Worm (Caenorhabditis elegans) whole organism, young adult: Measurements from ENCODE around the gene dpf-4.

Experiments used
- F55B11.4 ChIP-seq: sonication (generic microtip); optimal IDR thresholded peaks from 2 replicates; lab custom pipeline; 2016; ENCODE audit warnings: missing compliant biosample characterization, missing genetic modification characterization, borderline replicate concordance; ENCODE audit not compliant: insufficient read depth
- F57C9.4 ChIP-seq: sonication (generic microtip); optimal IDR thresholded peaks from 2 replicates; lab custom pipeline; 2017; ENCODE audit warnings: mild to moderate bottlenecking, missing genetic modification characterization, missing compliant biosample characterization
- chd-7 ChIP-seq: sonication (generic microtip); optimal IDR thresholded peaks from 2 replicates; lab custom pipeline; 2016; ENCODE audit warnings: mild to moderate bottlenecking, missing genetic modification characterization, moderate library complexity, missing compliant biosample characterization
- dpl-1 ChIP-seq: fragments of 150-350 bp; optimal IDR thresholded peaks from 2 replicates; lab custom pipeline; 2014; ENCODE audit warnings: missing biosample characterization, missing genetic modification reagents, missing genetic modification characterization
- lir-1 ChIP-seq: fragments of 200-800 bp; sonication (Bioruptor generic); conservative IDR thresholded peaks from 2 replicates; pipeline ENCODE4 v1.3.6; 2022; ENCODE audit warnings: missing genetic modification reagents, missing genetic modification characterization, missing compliant biosample characterization
- nfya-1 ChIP-seq: sonication (generic microtip); optimal IDR thresholded peaks from 2 replicates; lab custom pipeline; 2017; ENCODE audit warnings: antibody characterized with exemption, missing compliant biosample characterization, missing genetic modification characterization, borderline replicate concordance; ENCODE audit not compliant: insufficient read depth
- unc-130 ChIP-seq: sonication (generic microtip); optimal IDR thresholded peaks from 2 replicates; lab custom pipeline; 2016; ENCODE audit warnings: missing genetic modification reagents, missing genetic modification characterization, missing compliant biosample characterization
- unc-62 ChIP-seq: fragments of 150-350 bp; optimal IDR thresholded peaks from 2 replicates; lab custom pipeline; 2014; ENCODE audit warnings: missing biosample characterization, missing genetic modification reagents, missing genetic modification characterization

DNA sequence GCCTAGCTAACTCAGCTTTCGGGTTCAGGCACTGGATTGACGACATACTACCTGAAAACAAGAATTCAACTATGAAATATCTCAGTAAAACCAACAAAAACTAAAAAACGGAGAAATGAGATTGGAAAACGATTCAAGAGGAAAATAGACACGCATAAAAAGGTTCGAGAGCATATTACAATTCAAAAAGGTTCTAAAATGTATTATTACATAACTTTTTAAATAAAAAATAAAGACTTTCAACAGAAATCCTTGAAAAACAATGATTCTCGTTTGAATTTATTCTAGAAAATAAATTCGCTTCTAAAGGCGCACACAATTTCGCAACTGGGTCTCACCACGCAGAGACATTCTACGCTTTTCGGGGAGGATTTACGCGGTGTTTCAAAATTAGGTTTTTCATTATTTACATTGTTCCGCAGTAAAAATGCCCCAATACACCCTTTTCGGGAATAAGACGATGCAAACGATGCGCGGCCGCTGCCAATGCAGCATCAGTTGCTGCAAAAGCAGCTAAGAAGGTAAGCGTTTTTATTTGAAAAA is 3.4 kb upstream of the dpf-4 start, which contains the start of the genes cct-6 and alh-9:
- TF ChIP-seq F57C9.4 (tag; lab: Kevin White, UChicago) (no peak), dpl-1 (GFP tag; lab: Kevin White, UChicago) (peak; percentile 81), lir-1 (GFP tag; lab: Robert Waterston, UW) (no peak), unc-130 (GFP tag; lab: Kevin White, UChicago) (no peak), unc-62 (GFP tag; lab: Kevin White, UChicago) (no peak), F55B11.4 (tag; lab: Kevin White, UChicago) (no peak), nfya-1 (tag; lab: Kevin White, UChicago) (no peak), chd-7 (no peak)
